Worm (Caenorhabditis elegans) whole organism, young adult: ENCODE measurements around the gene mrpl-22.

Source experiments
- B0261.1 ChIP-seq: sonication (generic microtip); optimal IDR thresholded peaks from 2 replicates; lab custom pipeline; 2016; ENCODE audit warnings: mild to moderate bottlenecking, missing genetic modification characterization, moderate library complexity, missing compliant biosample characterization
- C17E4.6 ChIP-seq: fragments of 200-800 bp; sonication (Bioruptor generic); IDR thresholded peaks from 2 replicates; pipeline ENCODE4 v1.3.6; 2022; ENCODE audit warnings: missing genetic modification reagents, missing genetic modification characterization, missing compliant biosample characterization
- F22D6.2 ChIP-seq: sonication (generic microtip); optimal IDR thresholded peaks from 2 replicates; lab custom pipeline; 2016; ENCODE audit warnings: mild to moderate bottlenecking, missing genetic modification characterization, missing compliant biosample characterization
- F57C9.4 ChIP-seq: sonication (generic microtip); optimal IDR thresholded peaks from 2 replicates; lab custom pipeline; 2017; ENCODE audit warnings: mild to moderate bottlenecking, missing genetic modification characterization, missing compliant biosample characterization
- K12H6.12 ChIP-seq: fragments of 200-800 bp; sonication (Bioruptor generic); optimal IDR thresholded peaks from 2 replicates; lab custom pipeline; 2018; ENCODE audit warnings: mild to moderate bottlenecking, missing genetic modification characterization, missing compliant biosample characterization
- ama-1 ChIP-seq, 3 experiments: fragments of 150-350 bp in 1 of 3; sonication (generic microtip) in 2 of 3; optimal IDR thresholded peaks; 2 replicates each; lab custom pipeline; 2014 to 2018; ENCODE audit warnings: missing biosample characterization in 2 of 3, missing genetic modification characterization in 2 of 3, missing genetic modification reagents in 2 of 3
- aptf-2 ChIP-seq: fragments of 200-800 bp; sonication (Bioruptor generic); conservative IDR thresholded peaks from 2 replicates; pipeline ENCODE4 v1.3.6; 2022; ENCODE audit warnings: missing genetic modification reagents, missing genetic modification characterization, missing compliant biosample characterization
- athp-1 ChIP-seq: sonication (generic microtip); optimal IDR thresholded peaks from 2 replicates; lab custom pipeline; 2017; ENCODE audit warnings: mild to moderate bottlenecking, missing genetic modification characterization, missing compliant biosample characterization
- attf-6 ChIP-seq: fragments of 200-800 bp; sonication (Bioruptor generic); IDR thresholded peaks from 2 replicates; pipeline ENCODE4 v1.3.6; 2022; ENCODE audit warnings: missing genetic modification reagents, missing genetic modification characterization, missing compliant biosample characterization
- bed-2 ChIP-seq: fragments of 200-800 bp; sonication (Bioruptor generic); IDR thresholded peaks from 2 replicates; pipeline ENCODE4 v1.3.6; 2022; ENCODE audit warnings: missing genetic modification reagents, missing genetic modification characterization, missing compliant biosample characterization
- ccch-3 ChIP-seq: fragments of 200-800 bp; sonication (Bioruptor generic); optimal IDR thresholded peaks from 2 replicates; lab custom pipeline; 2018; ENCODE audit warnings: mild to moderate bottlenecking, missing genetic modification characterization, missing compliant biosample characterization
- ceh-58 ChIP-seq: fragments of 200-800 bp; sonication (Bioruptor generic); IDR thresholded peaks from 2 replicates; pipeline ENCODE4 v1.3.6; 2022; ENCODE audit warnings: missing genetic modification characterization, missing compliant biosample characterization
- dox-1 ChIP-seq: fragments of 200-800 bp; sonication (Bioruptor generic); IDR thresholded peaks from 2 replicates; pipeline ENCODE4 v1.3.6; 2022; ENCODE audit warnings: missing genetic modification reagents, missing genetic modification characterization, missing compliant biosample characterization
- dpff-1 ChIP-seq: sonication (generic microtip); optimal IDR thresholded peaks from 2 replicates; lab custom pipeline; 2017; ENCODE audit warnings: mild to moderate bottlenecking, missing genetic modification characterization, missing compliant biosample characterization
- egrh-3 ChIP-seq: fragments of 200-800 bp; sonication (Bioruptor generic); IDR thresholded peaks from 2 replicates; pipeline ENCODE4 v1.3.6; 2022; ENCODE audit warnings: missing genetic modification reagents, missing genetic modification characterization, missing compliant biosample characterization
- ekl-4 ChIP-seq: fragments of 200-800 bp; sonication (Bioruptor generic); IDR thresholded peaks from 2 replicates; pipeline ENCODE4 v1.3.6; 2022; ENCODE audit warnings: missing genetic modification reagents, missing genetic modification characterization, missing compliant biosample characterization
- hlh-26 ChIP-seq: fragments of 200-800 bp; sonication (Bioruptor generic); conservative IDR thresholded peaks from 2 replicates; pipeline ENCODE4 v1.3.6; 2022; ENCODE audit warnings: missing genetic modification reagents, missing genetic modification characterization, missing compliant biosample characterization
- lin-26 ChIP-seq: fragments of 200-800 bp; sonication (Bioruptor generic); IDR thresholded peaks from 2 replicates; pipeline ENCODE4 v1.3.6; 2022; ENCODE audit warnings: missing genetic modification reagents, missing genetic modification characterization, missing compliant biosample characterization
- lir-1 ChIP-seq: fragments of 200-800 bp; sonication (Bioruptor generic); conservative IDR thresholded peaks from 2 replicates; pipeline ENCODE4 v1.3.6; 2022; ENCODE audit warnings: missing genetic modification reagents, missing genetic modification characterization, missing compliant biosample characterization
- lsy-27 ChIP-seq: sonication (generic microtip); optimal IDR thresholded peaks from 2 replicates; lab custom pipeline; 2017; ENCODE audit warnings: missing genetic modification characterization, mild to moderate bottlenecking, missing compliant biosample characterization, antibody characterized with exemption, missing genotype, borderline replicate concordance; ENCODE audit not compliant: insufficient read depth
- madf-6 ChIP-seq: fragments of 200-800 bp; sonication (Bioruptor generic); IDR thresholded peaks from 2 replicates; pipeline ENCODE4 v1.3.6; 2022; ENCODE audit warnings: missing genetic modification reagents, missing genetic modification characterization, missing compliant biosample characterization
- mcd-1 ChIP-seq: fragments of 200-800 bp; sonication (Bioruptor generic); IDR thresholded peaks from 2 replicates; pipeline ENCODE4 v1.3.6; 2022; ENCODE audit warnings: missing genetic modification reagents, missing genetic modification characterization, missing compliant biosample characterization
- mel-28 ChIP-seq: sonication (generic microtip); optimal IDR thresholded peaks from 2 replicates; lab custom pipeline; 2016; ENCODE audit warnings: borderline replicate concordance, mild to moderate bottlenecking, missing genetic modification characterization, missing compliant biosample characterization
- nfyb-1 ChIP-seq: fragments of 200-800 bp; sonication (Bioruptor generic); IDR thresholded peaks from 2 replicates; pipeline ENCODE4 v1.3.6; 2022; ENCODE audit warnings: missing genetic modification reagents, missing genetic modification characterization, missing compliant biosample characterization
- nhr-120 ChIP-seq: fragments of 200-800 bp; sonication (Bioruptor generic); IDR thresholded peaks from 2 replicates; pipeline ENCODE4 v1.3.6; 2022; ENCODE audit warnings: missing genetic modification characterization, missing compliant biosample characterization
- nhr-90 ChIP-seq: sonication (generic microtip); optimal IDR thresholded peaks from 2 replicates; lab custom pipeline; 2016; ENCODE audit warnings: missing genotype, mild to moderate bottlenecking, missing genetic modification characterization, missing compliant biosample characterization
- sea-2 ChIP-seq: fragments of 200-800 bp; sonication (Bioruptor generic); IDR thresholded peaks from 2 replicates; pipeline ENCODE4 v1.3.6; 2022; ENCODE audit warnings: missing genetic modification characterization, missing compliant biosample characterization
- snpc-3.4 ChIP-seq: sonication (generic microtip); optimal IDR thresholded peaks from 2 replicates; lab custom pipeline; 2017; ENCODE audit warnings: missing genetic modification characterization, mild to moderate bottlenecking, missing compliant biosample characterization, antibody characterized with exemption, moderate library complexity, missing genotype, missing genetic modification reagents
- snpc-4 ChIP-seq, 5 experiments: fragments of 150-350 bp in 1 of 5; sonication (generic microtip) in 4 of 5; optimal IDR thresholded peaks; 2 replicates each; lab custom pipeline; 2014 to 2018; ENCODE audit warnings: missing genetic modification characterization in 5 of 5, missing biosample characterization in 3 of 5, antibody characterized with exemption in 2 of 5, mild to moderate bottlenecking in 2 of 5, missing compliant biosample characterization in 2 of 5, missing genotype in 2 of 5, moderate library complexity in 2 of 5, missing genetic modification reagents in 1 of 5
- somi-1 ChIP-seq: fragments of 200-800 bp; sonication (Bioruptor generic); optimal IDR thresholded peaks from 2 replicates; lab custom pipeline; 2018; ENCODE audit warnings: mild to moderate bottlenecking, missing genetic modification characterization, missing compliant biosample characterization
- xnd-1 ChIP-seq: sonication (generic microtip); optimal IDR thresholded peaks from 2 replicates; lab custom pipeline; 2016; ENCODE audit warnings: missing genotype, missing genetic modification reagents, missing genetic modification characterization, missing compliant biosample characterization
- zfh-2 ChIP-seq: fragments of 200-800 bp; sonication (Bioruptor generic); conservative IDR thresholded peaks from 2 replicates; pipeline ENCODE4 v1.3.6; 2022; ENCODE audit warnings: missing genetic modification reagents, missing genetic modification characterization, missing compliant biosample characterization
- ztf-26 ChIP-seq: sonication (generic microtip); optimal IDR thresholded peaks from 2 replicates; lab custom pipeline; 2017; ENCODE audit warnings: missing genetic modification characterization, missing compliant biosample characterization
- ztf-28 ChIP-seq: fragments of 200-800 bp; sonication (Bioruptor generic); IDR thresholded peaks from 2 replicates; pipeline ENCODE4 v1.3.6; 2022; ENCODE audit warnings: missing genetic modification reagents, missing genetic modification characterization, missing compliant biosample characterization

mrpl-22 gene

ce11 chrIII:10577782-10578181, 37.5 kb upstream of the mrpl-22 start:
- TF ChIP-seq snpc-3.4 (tag; lab: Kevin White, UChicago) = no peak

- TF ChIP-seq K12H6.12 (no peak), somi-1 (GFP tag; lab: Kevin White, UChicago) (no peak), ccch-3 (GFP tag; lab: Kevin White, UChicago) (no peak), sea-2 (GFP tag; lab: Robert Waterston, UW) (no peak), attf-6 (no peak), ekl-4 (no peak), ztf-28 (GFP tag; lab: Robert Waterston, UW) (no peak), athp-1 (tag; lab: Kevin White, UChicago) (no peak), mel-28 (tag; lab: Kevin White, UChicago) (no peak), bed-2 (GFP tag; lab: Robert Waterston, UW) (no peak), aptf-2 (GFP tag; lab: Robert Waterston, UW) (no peak), lsy-27 (tag; lab: Kevin White, UChicago) (no peak)
Observed at ce11 chrIII:10578873-10579272, 36.4 kb upstream of the mrpl-22 start.

ce11 chrIII:10580206-10580605, 35.1 kb upstream of the mrpl-22 start:
- TF ChIP-seq mcd-1 (no peak), snpc-4 (GFP tag; optimal IDR thresholded peaks at IDR 0.05; lab: Kevin White, UChicago) (no peak), snpc-4 (tag; optimal IDR thresholded peaks at IDR 0.05; lab: Kevin White, UChicago) (peak in 2 of 4 experiments; percentile 36 to 69)

- no peak for TF ChIP-seq C17E4.6 (GFP tag; lab: Robert Waterston, UW)
- 0 out of 2 replicates have a peak, but pooled peaks have one; percentile 25 for TF ChIP-seq lin-26 (GFP tag; lab: Robert Waterston, UW)
- TF ChIP-seq ama-1 (optimal IDR thresholded peaks at IDR 0.05; lab: Kevin White, UChicago) = no peak
- no peak for TF ChIP-seq ama-1 (GFP tag; optimal IDR thresholded peaks at IDR 0.05; lab: Kevin White, UChicago)
- no peak for TF ChIP-seq madf-6 (GFP tag; lab: Robert Waterston, UW)
- TF ChIP-seq nhr-120 (GFP tag; lab: Robert Waterston, UW) = no peak
- no peak for TF ChIP-seq mel-28 (tag; lab: Kevin White, UChicago)
Observed at ce11 chrIII:10583483-10583882, 31.8 kb upstream of the mrpl-22 start.

- TF ChIP-seq snpc-4 (GFP tag; optimal IDR thresholded peaks at IDR 0.05; lab: Kevin White, UChicago) = no peak
- no peak for TF ChIP-seq snpc-4 (tag; optimal IDR thresholded peaks at IDR 0.05; lab: Kevin White, UChicago)
- TF ChIP-seq hlh-26 (GFP tag; lab: Robert Waterston, UW) = no peak
- no peak for TF ChIP-seq ztf-26
- TF ChIP-seq dpff-1 (tag; lab: Kevin White, UChicago) = no peak
- no peak for TF ChIP-seq ceh-58 (GFP tag; lab: Robert Waterston, UW)
- no peak for TF ChIP-seq F22D6.2 (tag; lab: Kevin White, UChicago)
- TF ChIP-seq nhr-90 (tag; lab: Kevin White, UChicago) = no peak
- no peak for TF ChIP-seq dox-1
Observed at ce11 chrIII:10586243-10586642, 29.0 kb upstream of the mrpl-22 start, which contains the start of gene Y45F3A.5. TSS of gene Y45F3A.5 (minus strand) at chrIII:10586343.

ce11 chrIII:10592074-10592473, 23.2 kb upstream of the mrpl-22 start:
- no peak for TF ChIP-seq egrh-3 (GFP tag; lab: Robert Waterston, UW)
- no peak for TF ChIP-seq F57C9.4 (tag; lab: Kevin White, UChicago)
- TF ChIP-seq snpc-4 (GFP tag; optimal IDR thresholded peaks at IDR 0.05; lab: Kevin White, UChicago) = peak; percentile 49
- no peak for TF ChIP-seq snpc-4 (tag; optimal IDR thresholded peaks at IDR 0.05; lab: Kevin White, UChicago)
- peak; percentile 76 for TF ChIP-seq zfh-2 (GFP tag; lab: Robert Waterston, UW)
- no peak for TF ChIP-seq C17E4.6 (GFP tag; lab: Robert Waterston, UW)
- no peak for TF ChIP-seq xnd-1 (tag; lab: Kevin White, UChicago)
- no peak for TF ChIP-seq nfyb-1 (GFP tag; lab: Robert Waterston, UW)
- no peak for TF ChIP-seq B0261.1 (tag; lab: Kevin White, UChicago)
- TF ChIP-seq lir-1 (GFP tag; lab: Robert Waterston, UW) = no peak
